Fruit fly (Drosophila melanogaster): ENCODE data around the gene comt.

Gene comt

dm6 chrX:13251310-13251709 lies 7.5 kb upstream of the comt start (continued):
- TF ChIP-seq CG16779 (tag; optimal IDR thresholded peaks at IDR 0.05) (peak; percentile 89), salr (GFP tag; optimal IDR thresholded peaks at IDR 0.05) (peak; percentile 84 to 94), Met (GFP tag; optimal IDR thresholded peaks at IDR 0.05) (peak; percentile 94), CG9139 (GFP tag; optimal IDR thresholded peaks at IDR 0.05) (peak; percentile 88), svp (GFP tag) (peak; percentile 96), OdsH (GFP tag; optimal IDR thresholded peaks at IDR 0.05) (peak; percentile 96), vri (GFP tag; optimal IDR thresholded peaks at IDR 0.05) (peak; percentile 92), Ets21C (GFP tag; optimal IDR thresholded peaks at IDR 0.05) (peak; percentile 88)

DNA sequence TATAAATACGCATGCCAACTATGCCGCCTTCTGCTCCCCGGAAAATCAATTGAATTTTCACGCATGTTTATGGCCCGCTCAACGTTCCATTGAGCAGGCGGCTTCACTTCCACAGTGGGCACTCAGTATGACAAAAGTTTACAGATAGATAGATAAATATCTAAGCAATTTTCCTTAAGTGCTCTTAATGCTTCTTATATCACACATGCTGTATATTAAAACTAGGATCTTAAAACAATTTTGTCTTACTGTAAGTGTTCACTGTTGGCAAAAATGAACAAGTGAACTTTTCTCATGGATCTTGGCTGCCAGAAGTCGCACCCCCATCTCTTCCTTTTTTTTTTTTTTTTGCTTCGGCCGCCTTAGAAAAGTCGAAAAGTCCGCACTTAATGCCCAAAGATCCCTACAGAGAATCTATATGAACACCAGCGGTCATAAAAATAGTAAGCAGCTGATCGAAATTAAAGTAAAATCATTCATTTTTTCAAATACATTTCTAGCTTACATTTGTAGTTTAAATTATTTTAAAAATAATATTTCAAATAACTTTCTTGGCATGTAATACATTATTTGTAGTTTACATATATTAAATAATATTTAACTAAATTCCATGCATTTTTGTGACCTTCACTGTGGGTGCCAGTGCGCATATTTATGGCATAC lies 5.6 kb upstream of the comt start:
- TF ChIP-seq CG8119 (GFP tag; IDR thresholded peaks at IDR 0.05) (peak; percentile 59; the same call in 2 of the 3 replicates), fkh (GFP tag; optimal IDR thresholded peaks at IDR 0.05) (no peak), Blimp-1 (GFP tag; optimal IDR thresholded peaks at IDR 0.05) (no peak), CG6808 (GFP tag; optimal IDR thresholded peaks at IDR 0.05) (no peak), CG10631 (GFP tag; optimal IDR thresholded peaks at IDR 0.05) (peak; percentile 5), pdm3 (GFP tag; optimal IDR thresholded peaks at IDR 0.05) (peak; percentile 41), CG15336 (GFP tag; IDR thresholded peaks at IDR 0.05) (peak; percentile 58), salr (GFP tag; optimal IDR thresholded peaks at IDR 0.05) (peak in 1 of 2 experiments; percentile 22), eg (GFP tag; IDR thresholded peaks at IDR 0.05) (peak; percentile 54; the same call in 2 of the 3 replicates), Sox14 (GFP tag; optimal IDR thresholded peaks at IDR 0.05) (peak; percentile 24), CG6276 (GFP tag; optimal IDR thresholded peaks at IDR 0.05) (peak; percentile 31), CG4318 (GFP tag; optimal IDR thresholded peaks at IDR 0.05) (peak; percentile 11), Hr4 (GFP tag; optimal IDR thresholded peaks at IDR 0.05) (peak; percentile 64), CG11294 (GFP tag; IDR thresholded peaks at IDR 0.05) (0 out of 2 replicates have a peak, but pooled peaks have one; percentile 19), Eip78C (GFP tag) (peak; percentile 73), topi (GFP tag; optimal IDR thresholded peaks at IDR 0.05) (no peak), CG6163 (GFP tag; IDR thresholded peaks at IDR 0.05) (0 out of 3 replicates have a peak, but pooled peaks have one; percentile 14), CG11762 (GFP tag; optimal IDR thresholded peaks at IDR 0.05; ENCODE audit: insufficient read depth) (no peak), Gug (GFP tag; IDR thresholded peaks at IDR 0.05) (0 out of 2 replicates have a peak, but pooled peaks have one; percentile 30), CG32006 (GFP tag; optimal IDR thresholded peaks at IDR 0.05) (peak; percentile 51), esn (GFP tag; optimal IDR thresholded peaks at IDR 0.05) (no peak), spab (GFP tag; optimal IDR thresholded peaks at IDR 0.05) (no peak), OdsH (GFP tag; optimal IDR thresholded peaks at IDR 0.05) (peak; percentile 30), Lpt (GFP tag; optimal IDR thresholded peaks at IDR 0.05) (no peak)

- TF ChIP-seq Eip75B (GFP tag; optimal IDR thresholded peaks at IDR 0.05) = peak; percentile 1
- TF ChIP-seq CG4318 (GFP tag; optimal IDR thresholded peaks at IDR 0.05) = no peak
- TF ChIP-seq CG3919 (GFP tag; optimal IDR thresholded peaks at IDR 0.05) = no peak
- peak; percentile 67 for TF ChIP-seq Eip78C (GFP tag)
- TF ChIP-seq CG6808 (GFP tag; optimal IDR thresholded peaks at IDR 0.05) = no peak
- peak; percentile 48 for TF ChIP-seq Sox102F (GFP tag; optimal IDR thresholded peaks at IDR 0.05)
- TF ChIP-seq fkh (GFP tag; optimal IDR thresholded peaks at IDR 0.05) = peak; percentile 50
- TF ChIP-seq spab (GFP tag; optimal IDR thresholded peaks at IDR 0.05) = no peak
- peak; percentile 0 for TF ChIP-seq CG9139 (GFP tag; optimal IDR thresholded peaks at IDR 0.05)
- no peak for TF ChIP-seq CG6792 (GFP tag; optimal IDR thresholded peaks at IDR 0.05)
- TF ChIP-seq esn (GFP tag; optimal IDR thresholded peaks at IDR 0.05) = peak; percentile 41
- no peak for TF ChIP-seq lz (GFP tag; optimal IDR thresholded peaks at IDR 0.05)
- TF ChIP-seq CG3032 (tag; optimal IDR thresholded peaks at IDR 0.05) = peak; percentile 16
- peak; percentile 66 for TF ChIP-seq svp (GFP tag)
- peak; percentile 51; the same call in 1 of the 3 replicates for TF ChIP-seq eg (GFP tag; IDR thresholded peaks at IDR 0.05)
- no peak for TF ChIP-seq achi (GFP tag; optimal IDR thresholded peaks at IDR 0.05)
- peak; percentile 12 for TF ChIP-seq CG7368 (GFP tag; optimal IDR thresholded peaks at IDR 0.05)
- no peak for TF ChIP-seq salr (GFP tag; optimal IDR thresholded peaks at IDR 0.05)
- no peak for TF ChIP-seq CG15336 (GFP tag; IDR thresholded peaks at IDR 0.05)
- peak; percentile 28 for TF ChIP-seq CG34406 (GFP tag; optimal IDR thresholded peaks at IDR 0.05)
- peak; percentile 7 for TF ChIP-seq Smox (GFP tag; optimal IDR thresholded peaks at IDR 0.05)
- TF ChIP-seq Met (GFP tag; optimal IDR thresholded peaks at IDR 0.05) = peak; percentile 26
- peak; percentile 34 for TF ChIP-seq CG6854 (GFP tag; optimal IDR thresholded peaks at IDR 0.05)
- no peak for TF ChIP-seq Ets21C (GFP tag; optimal IDR thresholded peaks at IDR 0.05)
- TF ChIP-seq vri (GFP tag; optimal IDR thresholded peaks at IDR 0.05) = peak; percentile 93
- TF ChIP-seq topi (GFP tag; optimal IDR thresholded peaks at IDR 0.05) = peak; percentile 2
- TF ChIP-seq CG6163 (GFP tag; IDR thresholded peaks at IDR 0.05) = peak; percentile 66; the same call in 2 of the 3 replicates
- TF ChIP-seq CG16779 (tag; optimal IDR thresholded peaks at IDR 0.05) = peak; percentile 38
- peak; percentile 26 to 41 for TF ChIP-seq ss (GFP tag; optimal IDR thresholded peaks at IDR 0.05)
Measured at dm6 chrX:13254442-13254841, 4.4 kb upstream of the comt start.
